Worm (Caenorhabditis elegans) whole organism, L4/young adult: ENCODE results near the gene cut-2.

Experiments used
- W03F9.2 ChIP-seq: fragments of 150-350 bp; optimal IDR thresholded peaks from 2 replicates; lab custom pipeline; 2014; ENCODE audit warnings: missing biosample characterization, missing genetic modification characterization
- dao-5 ChIP-seq: sonication (generic microtip); optimal IDR thresholded peaks from 2 replicates; lab custom pipeline; 2016; ENCODE audit warnings: missing genotype, missing genetic modification characterization, moderate library complexity, missing compliant biosample characterization

DNA sequence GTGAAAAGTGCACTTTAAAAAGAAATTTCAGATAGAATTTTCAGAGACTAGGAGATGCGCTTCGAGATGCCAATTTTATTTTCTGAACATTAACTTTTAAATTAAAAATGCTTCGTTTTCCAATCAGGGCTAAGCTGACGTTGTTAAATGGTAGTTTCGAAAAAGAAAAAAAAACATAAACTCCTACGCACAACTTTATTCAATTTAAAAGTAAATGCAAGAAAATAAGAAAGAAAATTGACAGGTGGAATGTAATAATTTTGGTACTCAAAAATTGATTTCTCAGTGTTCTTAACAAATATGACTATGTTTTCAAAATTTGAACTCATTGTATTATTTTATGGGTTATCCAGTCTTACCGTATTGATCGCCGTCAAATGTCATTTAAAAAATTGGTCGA, 38.6 kb downstream of the cut-2 start, which contains the start of gene lurp-2:
- TF ChIP-seq W03F9.2 (no peak), dao-5 (tag; lab: Kevin White, UChicago) (no peak)
